Worm (Caenorhabditis elegans) whole organism, L2 larva: Measurements from ENCODE around the gene srg-24.

ENCODE experiments used
- C34F6.9 ChIP-seq: fragments of 150-350 bp; optimal IDR thresholded peaks from 2 replicates; lab custom pipeline; 2014; ENCODE audit warnings: missing biosample characterization, missing genetic modification characterization
- F13H6.1 ChIP-seq: sonication (generic microtip); optimal IDR thresholded peaks from 2 replicates; lab custom pipeline; 2016; ENCODE audit warnings: missing genetic modification characterization, missing compliant biosample characterization
- R02D3.7 ChIP-seq: fragments of 150-350 bp; optimal IDR thresholded peaks from 2 replicates; lab custom pipeline; 2014; ENCODE audit warnings: missing biosample characterization, missing genetic modification characterization
- Y55F3AM.14 ChIP-seq: fragments of 200-800 bp; sonication (Bioruptor generic); optimal IDR thresholded peaks from 2 replicates; lab custom pipeline; 2018; ENCODE audit warnings: mild to moderate bottlenecking, missing genetic modification characterization, missing compliant biosample characterization
- aly-2 ChIP-seq: fragments of 150-350 bp; optimal IDR thresholded peaks from 2 replicates; lab custom pipeline; 2014; ENCODE audit warnings: missing biosample characterization, missing genetic modification characterization
- blmp-1 ChIP-seq: sonication (generic microtip); optimal IDR thresholded peaks from 2 replicates; lab custom pipeline; 2017; ENCODE audit warnings: missing genetic modification characterization, mild to moderate bottlenecking, missing compliant biosample characterization, antibody characterized with exemption, moderate library complexity; ENCODE audit not compliant: insufficient read depth
- ceh-82 ChIP-seq: fragments of 150-350 bp; optimal IDR thresholded peaks from 2 replicates; lab custom pipeline; 2014; ENCODE audit warnings: missing biosample characterization, missing genetic modification characterization
- crh-2 ChIP-seq: sonication (generic microtip); optimal IDR thresholded peaks from 2 replicates; lab custom pipeline; 2017; ENCODE audit warnings: missing biosample characterization, missing genetic modification characterization
- dmd-4 ChIP-seq: sonication (generic microtip); optimal IDR thresholded peaks from 2 replicates; lab custom pipeline; 2017; ENCODE audit warnings: missing biosample characterization, missing genetic modification characterization
- egl-27 ChIP-seq: sonication (generic microtip); optimal IDR thresholded peaks from 3 replicates; lab custom pipeline; 2017; ENCODE audit warnings: missing biosample characterization, missing genetic modification reagents, missing genetic modification characterization
- elt-1 ChIP-seq: fragments of 150-350 bp; optimal IDR thresholded peaks from 2 replicates; lab custom pipeline; 2014; ENCODE audit warnings: missing biosample characterization, missing genetic modification characterization
- elt-3 ChIP-seq: sonication (generic microtip); optimal IDR thresholded peaks from 2 replicates; lab custom pipeline; 2017; ENCODE audit warnings: missing biosample characterization, missing genetic modification characterization
- fos-1 ChIP-seq: fragments of 150-350 bp; optimal IDR thresholded peaks from 2 replicates; lab custom pipeline; 2014; ENCODE audit warnings: missing biosample characterization, missing genetic modification characterization
- gmeb-1 ChIP-seq: fragments of 150-350 bp; optimal IDR thresholded peaks from 2 replicates; lab custom pipeline; 2014; ENCODE audit warnings: missing biosample characterization, missing genetic modification characterization
- lin-11 ChIP-seq: fragments of 150-350 bp; sonication (generic microtip); optimal IDR thresholded peaks from 2 replicates; lab custom pipeline; 2014; ENCODE audit warnings: missing biosample characterization, missing genetic modification characterization, inconsistent platforms, mixed read lengths
- lin-13 ChIP-seq: fragments of 150-350 bp; optimal IDR thresholded peaks from 2 replicates; lab custom pipeline; 2014; ENCODE audit warnings: missing biosample characterization, missing genetic modification reagents, missing genetic modification characterization
- lin-39 ChIP-seq: fragments of 150-350 bp; optimal IDR thresholded peaks from 2 replicates; lab custom pipeline; 2014; ENCODE audit warnings: missing biosample characterization, missing genetic modification reagents, missing genetic modification characterization
- lsy-2 ChIP-seq, 2 experiments: fragments of 150-350 bp in 1 of 2; sonication (generic microtip) in 1 of 2; optimal IDR thresholded peaks; 2 replicates each; lab custom pipeline; 2014 to 2017; ENCODE audit warnings: missing biosample characterization in 2 of 2, missing genetic modification characterization in 2 of 2
- nhr-10 ChIP-seq: sonication (generic microtip); optimal IDR thresholded peaks from 2 replicates; lab custom pipeline; 2017; ENCODE audit warnings: missing biosample characterization, missing genetic modification characterization
- nhr-129 ChIP-seq: fragments of 150-350 bp; optimal IDR thresholded peaks from 2 replicates; lab custom pipeline; 2014; ENCODE audit warnings: missing biosample characterization, missing genetic modification characterization
- nhr-23 ChIP-seq: fragments of 150-350 bp; optimal IDR thresholded peaks from 2 replicates; lab custom pipeline; 2014; ENCODE audit warnings: missing biosample characterization, missing genetic modification reagents, missing genetic modification characterization
- nhr-25 ChIP-seq: fragments of 150-350 bp; sonication (generic microtip); optimal IDR thresholded peaks from 3 replicates; lab custom pipeline; 2014; ENCODE audit warnings: missing biosample characterization, missing genetic modification characterization
- nhr-77 ChIP-seq: fragments of 150-350 bp; optimal IDR thresholded peaks from 2 replicates; lab custom pipeline; 2014; ENCODE audit warnings: missing biosample characterization, missing genetic modification characterization
- peb-1 ChIP-seq: fragments of 150-350 bp; optimal IDR thresholded peaks from 2 replicates; lab custom pipeline; 2014; ENCODE audit warnings: missing biosample characterization, missing genetic modification characterization
- sem-4 ChIP-seq: fragments of 150-350 bp; optimal IDR thresholded peaks from 2 replicates; lab custom pipeline; 2014; ENCODE audit warnings: missing biosample characterization, missing genetic modification reagents, missing genetic modification characterization
- sma-3 ChIP-seq: sonication (generic microtip); optimal IDR thresholded peaks from 2 replicates; lab custom pipeline; 2016; ENCODE audit warnings: missing genetic modification reagents, missing genetic modification characterization, missing compliant biosample characterization
- sma-9 ChIP-seq, 2 experiments: fragments of 150-350 bp in 1 of 2; sonication (generic microtip) in 1 of 2; optimal IDR thresholded peaks; 2 replicates each; lab custom pipeline; 2014 to 2016; ENCODE audit warnings: missing genetic modification characterization in 2 of 2, mild to moderate bottlenecking in 1 of 2, missing biosample characterization in 1 of 2, missing compliant biosample characterization in 1 of 2, missing genetic modification reagents in 1 of 2, moderate library complexity in 1 of 2
- unc-39 ChIP-seq: fragments of 150-350 bp; optimal IDR thresholded peaks from 2 replicates; lab custom pipeline; 2014; ENCODE audit warnings: missing biosample characterization, missing genetic modification characterization
- unc-55 ChIP-seq: fragments of 150-350 bp; sonication (generic microtip); optimal IDR thresholded peaks from 3 replicates; lab custom pipeline; 2014; ENCODE audit warnings: missing biosample characterization, missing genetic modification reagents, missing genetic modification characterization
- unc-62 ChIP-seq: fragments of 150-350 bp; optimal IDR thresholded peaks from 2 replicates; lab custom pipeline; 2014; ENCODE audit warnings: missing biosample characterization, missing genetic modification reagents, missing genetic modification characterization
- zag-1 ChIP-seq: fragments of 150-350 bp; optimal IDR thresholded peaks from 2 replicates; lab custom pipeline; 2014; ENCODE audit warnings: missing biosample characterization, missing genetic modification characterization
- ztf-1 ChIP-seq: fragments of 200-800 bp; sonication (Bioruptor generic); conservative IDR thresholded peaks from 2 replicates; pipeline ENCODE4 v1.3.6; 2022; ENCODE audit warnings: missing genetic modification characterization, missing compliant biosample characterization
- ztf-11 ChIP-seq: sonication (generic microtip); optimal IDR thresholded peaks from 2 replicates; lab custom pipeline; 2017; ENCODE audit warnings: missing biosample characterization, missing genetic modification characterization
- ztf-4 ChIP-seq: fragments of 150-350 bp; optimal IDR thresholded peaks from 2 replicates; lab custom pipeline; 2014; ENCODE audit warnings: missing biosample characterization, missing genetic modification characterization

Gene srg-24

DNA sequence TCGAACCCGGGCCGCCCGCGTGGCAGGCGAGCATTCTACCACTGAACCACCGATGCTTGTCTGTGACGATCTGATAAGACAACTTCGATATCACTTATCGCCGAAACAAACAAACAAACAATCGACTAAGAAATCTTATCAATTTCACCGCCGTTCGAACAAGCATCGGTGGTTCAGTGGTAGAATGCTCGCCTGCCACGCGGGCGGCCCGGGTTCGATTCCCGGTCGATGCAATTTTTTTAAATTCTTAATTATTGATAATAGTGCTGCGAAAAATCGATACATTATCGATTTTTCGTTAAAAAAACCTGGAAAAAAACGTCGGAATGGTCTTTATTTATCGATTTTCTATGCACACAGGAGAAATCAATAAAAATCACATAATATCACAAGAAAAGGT is 38.2 kb downstream of the srg-24 start:
- TF ChIP-seq nhr-129 (tag; lab: Kevin White, UChicago): no peak
- TF ChIP-seq peb-1 (tag; lab: Kevin White, UChicago): no peak
- TF ChIP-seq lsy-2 (tag; optimal IDR thresholded peaks at IDR 0.05; lab: Kevin White, UChicago): peak in 1 of 2 experiments; percentile 42
- TF ChIP-seq gmeb-1 (tag; lab: Kevin White, UChicago): peak; percentile 3
- TF ChIP-seq sem-4 (tag; lab: Kevin White, UChicago): no peak
- peak; percentile 71 for TF ChIP-seq crh-2 (tag; lab: Kevin White, UChicago)
- no peak for TF ChIP-seq nhr-23 (tag; lab: Kevin White, UChicago)
- TF ChIP-seq fos-1 (tag; lab: Kevin White, UChicago): peak; percentile 8
- TF ChIP-seq sma-3 (GFP tag; lab: Kevin White, UChicago): peak; percentile 45

DNA sequence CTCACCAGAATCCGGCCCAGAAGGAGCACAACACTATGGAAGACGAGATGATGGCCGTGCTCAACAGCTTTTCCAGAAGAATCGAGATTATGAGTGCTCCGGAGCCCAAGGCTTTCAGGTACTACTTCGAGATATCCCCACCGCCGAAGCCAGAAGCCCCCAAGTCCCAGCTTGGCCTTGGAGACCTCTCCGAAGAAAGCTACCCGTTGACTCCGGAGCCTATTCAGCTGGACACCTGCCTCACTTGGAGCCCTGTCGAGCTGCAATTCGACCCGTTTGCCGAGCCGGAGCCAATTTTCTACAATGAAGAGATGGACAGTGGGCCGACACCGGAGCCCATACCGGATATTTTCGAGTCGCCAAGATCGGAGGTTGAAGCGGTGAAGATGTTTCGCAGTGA is 38.8 kb downstream of the srg-24 start:
- TF ChIP-seq nhr-25 (tag; lab: Kevin White, UChicago): no peak
- TF ChIP-seq lin-13 (GFP tag; lab: Kevin White, UChicago): no peak
- no peak for TF ChIP-seq unc-55
- no peak for TF ChIP-seq blmp-1 (tag; lab: Kevin White, UChicago)
- no peak for TF ChIP-seq unc-62 (GFP tag; lab: Kevin White, UChicago)
- no peak for TF ChIP-seq egl-27 (tag; lab: Kevin White, UChicago)

- TF ChIP-seq unc-55 (no peak), nhr-25 (tag; lab: Kevin White, UChicago) (no peak), ztf-1 (GFP tag; lab: Robert Waterston, UW) (no peak), nhr-10 (tag; lab: Kevin White, UChicago) (no peak), lin-39 (tag; lab: Kevin White, UChicago) (no peak), fos-1 (tag; lab: Kevin White, UChicago) (no peak), ztf-11 (tag; lab: Kevin White, UChicago) (no peak)
Observed at ce11 chrII:3060782-3061181, 39.7 kb downstream of the srg-24 start, which contains the start of gene Y25C1A.6. TSS of gene Y25C1A.6 (plus strand) at chrII:3061082.

- TF ChIP-seq dmd-4: no peak
- no peak for TF ChIP-seq nhr-10 (tag; lab: Kevin White, UChicago)
- no peak for TF ChIP-seq R02D3.7 (tag; lab: Kevin White, UChicago)
- TF ChIP-seq nhr-129 (tag; lab: Kevin White, UChicago): no peak
- TF ChIP-seq lin-11 (tag; lab: Kevin White, UChicago): no peak
- no peak for TF ChIP-seq ztf-4 (tag; lab: Kevin White, UChicago)
- TF ChIP-seq, all 48 proteins: peak for 0
Observed at ce11 chrII:3056266-3056872, 44.1 kb downstream of the srg-24 start, which contains the start of gene lin-8. TSS of gene lin-8 (plus strand) at chrII:3056822.

DNA sequence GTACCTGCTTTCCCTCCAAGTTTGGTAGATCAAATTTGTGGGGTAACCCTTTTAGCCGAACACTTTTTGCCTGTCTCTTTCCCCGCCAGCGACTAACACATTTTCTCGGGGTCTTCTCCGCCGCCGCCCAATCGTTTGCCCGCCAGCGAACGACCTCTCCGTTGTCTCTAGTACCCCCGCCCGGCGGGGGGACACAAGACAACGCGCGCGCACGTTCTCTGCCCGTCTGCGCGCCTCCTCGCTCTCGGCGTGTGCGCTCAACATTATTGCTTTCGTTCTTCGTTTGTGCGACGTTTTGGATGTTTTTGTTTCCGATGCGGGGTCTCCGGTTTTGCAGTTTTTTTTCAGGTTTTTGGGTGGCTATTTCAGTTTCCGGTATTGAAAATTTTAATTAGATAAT is 44.9 kb downstream of the srg-24 start:
- TF ChIP-seq sma-9 (GFP tag; optimal IDR thresholded peaks at IDR 0.05; lab: Kevin White, UChicago): no peak
- no peak for TF ChIP-seq sma-9 (tag; optimal IDR thresholded peaks at IDR 0.05; lab: Kevin White, UChicago)
- TF ChIP-seq unc-39: no peak
- TF ChIP-seq ztf-11 (tag; lab: Kevin White, UChicago): no peak
- TF ChIP-seq aly-2 (tag; lab: Kevin White, UChicago): no peak
- no peak for TF ChIP-seq zag-1 (tag; lab: Kevin White, UChicago)
- peak; percentile 17 for TF ChIP-seq crh-2 (tag; lab: Kevin White, UChicago)
- TF ChIP-seq elt-3 (tag; lab: Kevin White, UChicago): no peak
- no peak for TF ChIP-seq blmp-1 (tag; lab: Kevin White, UChicago)
- no peak for TF ChIP-seq ceh-82 (tag; lab: Kevin White, UChicago)
- TF ChIP-seq gmeb-1 (tag; lab: Kevin White, UChicago): no peak
- TF ChIP-seq unc-55: peak; percentile 25
- no peak for TF ChIP-seq F13H6.1 (tag; lab: Kevin White, UChicago)
- no peak for TF ChIP-seq elt-1 (tag; lab: Kevin White, UChicago)
- TF ChIP-seq nhr-129 (tag; lab: Kevin White, UChicago): peak; percentile 26
- no peak for TF ChIP-seq nhr-77 (tag; lab: Kevin White, UChicago)
- no peak for TF ChIP-seq Y55F3AM.14 (GFP tag; lab: Kevin White, UChicago)
- no peak for TF ChIP-seq sem-4 (tag; lab: Kevin White, UChicago)
- TF ChIP-seq lin-13 (GFP tag; lab: Kevin White, UChicago): no peak
- TF ChIP-seq egl-27 (tag; lab: Kevin White, UChicago): no peak
- TF ChIP-seq C34F6.9 (tag; lab: Kevin White, UChicago): peak; percentile 35
- no peak for TF ChIP-seq R02D3.7 (tag; lab: Kevin White, UChicago)
